Worm (Caenorhabditis elegans): ENCODE measurements around the gene odr-10.

The odr-10 gene

DNA sequence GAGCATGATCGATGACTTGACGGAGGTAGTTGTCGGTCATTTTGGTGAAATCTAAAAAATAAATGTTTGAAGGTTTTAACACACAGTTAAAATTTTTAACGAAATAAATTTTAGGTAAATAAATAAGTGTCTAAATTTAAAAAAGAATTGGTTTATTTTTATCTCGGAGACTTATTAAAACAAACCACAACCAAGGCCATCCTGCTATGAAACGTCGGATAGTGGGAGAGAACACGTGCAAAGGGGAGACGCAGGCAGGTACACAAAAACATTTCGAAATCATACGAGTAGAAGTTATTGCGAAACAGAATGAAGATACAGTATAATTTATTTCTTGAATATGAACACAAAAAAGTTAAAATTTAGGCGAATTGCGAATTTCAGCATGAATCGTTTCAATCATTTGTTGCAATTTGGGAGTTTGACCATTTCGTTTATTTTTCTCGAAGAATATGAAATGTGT lies 29.6 kb downstream of the odr-10 start, which contains the start of gene F41B4.3 (continued):
- no peak for TF ChIP-seq nhr-237 (tag; optimal IDR thresholded peaks at IDR 0.05)
- TF ChIP-seq elt-3 (tag; optimal IDR thresholded peaks at IDR 0.05): no peak
- no peak for TF ChIP-seq tlp-1 (tag; optimal IDR thresholded peaks at IDR 0.05)
- no peak for TF ChIP-seq fos-1 (tag; optimal IDR thresholded peaks at IDR 0.05)
- TF ChIP-seq nhr-20 (tag; optimal IDR thresholded peaks at IDR 0.05): peak; percentile 21
- TF ChIP-seq nhr-85 (tag): no peak
- no peak for TF ChIP-seq nhr-12 (tag; optimal IDR thresholded peaks at IDR 0.05)
- TF ChIP-seq ceh-8 (GFP tag; optimal IDR thresholded peaks at IDR 0.05): no peak
- TF ChIP-seq efl-1 (optimal IDR thresholded peaks at IDR 0.05): peak in 1 of 2 experiments; percentile 13
- TF ChIP-seq efl-1 (GFP tag; optimal IDR thresholded peaks at IDR 0.05 in 1 of 2): peak in 1 of 2 experiments; percentile 9
- TF ChIP-seq irx-1 (tag; optimal IDR thresholded peaks at IDR 0.05): no peak
- TF ChIP-seq sptf-1 (tag; optimal IDR thresholded peaks at IDR 0.05): no peak
- TF ChIP-seq fkh-10 (GFP tag; optimal IDR thresholded peaks at IDR 0.05): no peak
- TF ChIP-seq lsy-2 (tag; optimal IDR thresholded peaks at IDR 0.05): peak; percentile 21 to 41
- TF ChIP-seq nhr-71 (tag; optimal IDR thresholded peaks at IDR 0.05): peak; percentile 48
- no peak for TF ChIP-seq nhr-84 (tag; optimal IDR thresholded peaks at IDR 0.05)
- no peak for TF ChIP-seq unc-86 (tag; optimal IDR thresholded peaks at IDR 0.05)
- no peak for TF ChIP-seq pqm-1 (tag; optimal IDR thresholded peaks at IDR 0.05)
- TF ChIP-seq ets-5 (GFP tag; IDR thresholded peaks at IDR 0.05): no peak
- TF ChIP-seq mdl-1 (tag; optimal IDR thresholded peaks at IDR 0.05): peak in 1 of 2 experiments; percentile 54
- peak; percentile 61 for TF ChIP-seq skn-1 (tag; optimal IDR thresholded peaks at IDR 0.05)
- TF ChIP-seq unc-98 (GFP tag; IDR thresholded peaks at IDR 0.05): no peak
- peak; percentile 72 for TF ChIP-seq mep-1 (tag; optimal IDR thresholded peaks at IDR 0.05)
- no peak for TF ChIP-seq vab-15 (tag; optimal IDR thresholded peaks at IDR 0.05)
- no peak for TF ChIP-seq fkh-8 (tag; optimal IDR thresholded peaks at IDR 0.05)
- TF ChIP-seq fkh-4 (tag; optimal IDR thresholded peaks at IDR 0.05; ENCODE audit: borderline replicate concordance): no peak
- no peak for TF ChIP-seq ceh-88 (GFP tag; IDR thresholded peaks at IDR 0.05)
- TF ChIP-seq hpl-2 (GFP tag; optimal IDR thresholded peaks at IDR 0.05): no peak
- no peak for TF ChIP-seq elt-2 (tag; optimal IDR thresholded peaks at IDR 0.05)
- no peak for TF ChIP-seq unc-62 (GFP tag; optimal IDR thresholded peaks at IDR 0.05)
- TF ChIP-seq lin-13 (GFP tag; optimal IDR thresholded peaks at IDR 0.05): no peak
- no peak for TF ChIP-seq lin-39 (tag; optimal IDR thresholded peaks at IDR 0.05)
- no peak for TF ChIP-seq snpc-4 (tag; optimal IDR thresholded peaks at IDR 0.05)
- TF ChIP-seq jun-1 (tag; optimal IDR thresholded peaks at IDR 0.05): no peak
- TF ChIP-seq sup-37 (GFP tag; optimal IDR thresholded peaks at IDR 0.05): no peak
- TF ChIP-seq swsn-7 (tag; optimal IDR thresholded peaks at IDR 0.05): no peak
- TF ChIP-seq alr-1 (tag; optimal IDR thresholded peaks at IDR 0.05; ENCODE audit: borderline replicate concordance): no peak
- no peak for TF ChIP-seq pax-3 (tag; optimal IDR thresholded peaks at IDR 0.05)
- TF ChIP-seq lin-15B (tag; optimal IDR thresholded peaks at IDR 0.05): no peak
- no peak for TF ChIP-seq egl-27 (tag; optimal IDR thresholded peaks at IDR 0.05)
- no peak for TF ChIP-seq isw-1 (GFP tag; IDR thresholded peaks at IDR 0.05)
- no peak for TF ChIP-seq Y116A8C.19 (tag; optimal IDR thresholded peaks at IDR 0.05; ENCODE audit: borderline replicate concordance)

DNA sequence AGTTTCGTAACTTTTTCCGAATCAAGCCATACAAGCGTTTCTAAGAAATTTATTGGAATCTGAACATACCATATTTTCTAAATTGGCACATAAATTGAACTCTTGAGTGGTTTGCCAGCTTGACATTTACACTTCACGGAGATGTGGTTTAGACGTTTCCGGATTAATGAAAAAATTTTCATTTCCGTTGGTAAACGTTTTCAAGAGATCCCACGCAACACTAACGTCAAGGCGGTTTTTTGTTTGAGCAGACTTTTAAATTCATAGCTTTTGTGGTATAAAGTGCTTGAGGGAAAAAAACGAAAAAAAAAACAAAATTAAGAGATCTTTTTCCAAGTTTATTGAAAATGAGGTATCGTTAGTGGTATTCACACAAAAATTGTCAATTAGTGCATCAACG lies 30.6 kb downstream of the odr-10 start, which contains the start of gene F41B4.2:
F41B4.2 (minus strand) TSS at position 101 of the 400 bp plus-strand sequence.
- TF ChIP-seq egl-13 (tag; optimal IDR thresholded peaks at IDR 0.05): no peak
- TF ChIP-seq pax-3 (tag; optimal IDR thresholded peaks at IDR 0.05): no peak
- no peak for TF ChIP-seq isw-1 (GFP tag; IDR thresholded peaks at IDR 0.05)
- TF ChIP-seq ces-1 (GFP tag; optimal IDR thresholded peaks at IDR 0.05): no peak
- TF ChIP-seq fkh-8 (tag; optimal IDR thresholded peaks at IDR 0.05): no peak

Data from whole organism, L1 larva.